Worm (Caenorhabditis elegans) whole organism, mixed stage, embryonic: Measurements from ENCODE around the gene dpy-3.

ENCODE experiments used
- bed-3 ChIP-seq: fragments of 200-800 bp; sonication (Bioruptor generic); optimal IDR thresholded peaks from 3 replicates; lab custom pipeline; 2018; ENCODE audit warnings: mild to moderate bottlenecking, missing genetic modification characterization, moderate library complexity, missing compliant biosample characterization
- ces-1 ChIP-seq: fragments of 150-350 bp; optimal IDR thresholded peaks from 2 replicates; lab custom pipeline; 2014; ENCODE audit warnings: missing biosample characterization, missing genetic modification reagents, missing genetic modification characterization
- elt-3 ChIP-seq: fragments of 150-350 bp; optimal IDR thresholded peaks from 2 replicates; lab custom pipeline; 2014; ENCODE audit warnings: missing biosample characterization, missing genetic modification characterization
- mab-5 ChIP-seq: fragments of 150-350 bp; optimal IDR thresholded peaks from 2 replicates; lab custom pipeline; 2014; ENCODE audit warnings: missing biosample characterization, missing genetic modification characterization
- nhr-2 ChIP-seq: fragments of 150-350 bp; optimal IDR thresholded peaks from 2 replicates; lab custom pipeline; 2014; ENCODE audit warnings: missing biosample characterization, missing genetic modification characterization
- nhr-28 ChIP-seq: fragments of 150-350 bp; optimal IDR thresholded peaks from 2 replicates; lab custom pipeline; 2014; ENCODE audit warnings: missing biosample characterization, missing genetic modification characterization
- snpc-4 ChIP-seq: fragments of 150-350 bp; optimal IDR thresholded peaks from 2 replicates; lab custom pipeline; 2014; ENCODE audit warnings: missing biosample characterization, missing genetic modification characterization
- unc-62 ChIP-seq: fragments of 150-350 bp; optimal IDR thresholded peaks from 2 replicates; lab custom pipeline; 2014; ENCODE audit warnings: missing biosample characterization, missing genetic modification reagents, missing genetic modification characterization
- ztf-11 ChIP-seq: fragments of 150-350 bp; optimal IDR thresholded peaks from 2 replicates; lab custom pipeline; 2014; ENCODE audit warnings: missing biosample characterization, missing genetic modification characterization

ce11 chrX:2153780-2154179, 8.3 kb upstream of the dpy-3 start:
- no peak for TF ChIP-seq snpc-4 (tag; lab: Kevin White, UChicago)
- TF ChIP-seq ztf-11 (tag; lab: Kevin White, UChicago): no peak
- TF ChIP-seq mab-5: no peak
- TF ChIP-seq ces-1 (GFP tag; lab: Kevin White, UChicago): no peak
- TF ChIP-seq unc-62: no peak
- TF ChIP-seq bed-3 (GFP tag; lab: Kevin White, UChicago): no peak
- no peak for TF ChIP-seq nhr-28 (tag; lab: Kevin White, UChicago)
- TF ChIP-seq elt-3 (tag; lab: Kevin White, UChicago): no peak
- TF ChIP-seq nhr-2 (tag; lab: Kevin White, UChicago): no peak
